Fruit fly (Drosophila melanogaster) whole organism, wandering third instar larva: Measurements from ENCODE around the gene cry.

Source experiments
- Abd-B ChIP-seq: fragments of >200 bp; optimal IDR thresholded peaks from 2 replicates; lab custom pipeline; 2017; ENCODE audit warnings: missing biosample characterization, missing genetic modification characterization
- CG32264 ChIP-seq: fragments of 200-800 bp; sonication (Bioruptor generic); optimal IDR thresholded peaks from 2 replicates; lab custom pipeline; 2016; ENCODE audit warnings: missing biosample characterization, missing genetic modification characterization
- CG9705 ChIP-seq: fragments of 200-800 bp; sonication (Bioruptor generic); optimal IDR thresholded peaks from 2 replicates; lab custom pipeline; 2018; ENCODE audit warnings: missing biosample characterization, mild to moderate bottlenecking, missing genetic modification characterization
- CrebA ChIP-seq: fragments of 200-800 bp; sonication (Bioruptor generic); optimal IDR thresholded peaks from 2 replicates; lab custom pipeline; 2016; ENCODE audit warnings: missing biosample characterization, mild to moderate bottlenecking, missing genetic modification characterization, borderline replicate concordance
- Dfd ChIP-seq: fragments of >200 bp; optimal IDR thresholded peaks from 2 replicates; lab custom pipeline; 2017; ENCODE audit warnings: missing biosample characterization, missing genetic modification characterization
- Dif ChIP-seq: fragments of 200-275, 200-300 bp; sonication (Bioruptor generic); optimal IDR thresholded peaks from 2 replicates; lab custom pipeline; 2018; ENCODE audit warnings: missing biosample characterization, missing genetic modification characterization; ENCODE audit not compliant: partially characterized antibody
- GATAd ChIP-seq: sonication (Bioruptor generic); optimal IDR thresholded peaks from 2 replicates; lab custom pipeline; 2016; ENCODE audit warnings: missing biosample characterization, missing genetic modification characterization
- HLH106 ChIP-seq: fragments of 200-800 bp; optimal IDR thresholded peaks from 3 replicates; lab custom pipeline; 2019; ENCODE audit warnings: missing biosample characterization, mild to moderate bottlenecking, missing genetic modification characterization, moderate library complexity
- Hnf4 ChIP-seq: fragments of 200-800 bp; sonication (Bioruptor generic); optimal IDR thresholded peaks from 2 replicates; lab custom pipeline; 2016; ENCODE audit warnings: missing biosample characterization, mild to moderate bottlenecking, missing genetic modification characterization
- Hr78 ChIP-seq: fragments of >200 bp; optimal IDR thresholded peaks from 2 replicates; lab custom pipeline; 2017; ENCODE audit warnings: missing biosample characterization, missing genetic modification characterization
- Hr83 ChIP-seq: fragments of 200-300 bp; sonication (Bioruptor generic); optimal IDR thresholded peaks from 2 replicates; lab custom pipeline; 2016; ENCODE audit warnings: missing biosample characterization, mild to moderate bottlenecking, missing genetic modification characterization, moderate library complexity; ENCODE audit not compliant: poor library complexity, severe bottlenecking
- Jra ChIP-seq: sonication (Bioruptor generic); optimal IDR thresholded peaks from 2 replicates; lab custom pipeline; 2016; ENCODE audit warnings: missing biosample characterization, missing genetic modification characterization
- Mio ChIP-seq: sonication (Bioruptor generic); optimal IDR thresholded peaks from 2 replicates; lab custom pipeline; 2016; ENCODE audit warnings: missing biosample characterization, missing genetic modification characterization
- Myc ChIP-seq: fragments of >200 bp; optimal IDR thresholded peaks from 2 replicates; lab custom pipeline; 2017
- N ChIP-seq: fragments of >200 bp; optimal IDR thresholded peaks from 2 replicates; lab custom pipeline; 2018; ENCODE audit warnings: missing biosample characterization, missing external identifiers, missing genetic modification characterization
- OdsH ChIP-seq: fragments of 200-800 bp; sonication (Bioruptor generic); optimal IDR thresholded peaks from 2 replicates; lab custom pipeline; 2016; ENCODE audit warnings: missing biosample characterization, mild to moderate bottlenecking, missing genetic modification characterization
- Rel ChIP-seq, 2 experiments: fragments of 200-800 bp; sonication (Bioruptor generic) in 1 of 2; optimal IDR thresholded peaks; 2 replicates in 1 of 2; 3 replicates in 1 of 2; lab custom pipeline; 2016 to 2019; ENCODE audit warnings: mild to moderate bottlenecking in 2 of 2, missing biosample characterization in 2 of 2, missing genetic modification characterization in 2 of 2, moderate library complexity in 1 of 2
- Sp1 ChIP-seq: fragments of 200-800 bp; sonication (Bioruptor generic); optimal IDR thresholded peaks from 3 replicates; lab custom pipeline; 2019; ENCODE audit warnings: missing biosample characterization, mild to moderate bottlenecking, missing genetic modification characterization, moderate library complexity
- Vsx2 ChIP-seq: fragments of 200-300, 225-300 bp; sonication (Bioruptor generic); optimal IDR thresholded peaks from 2 replicates; lab custom pipeline; 2018; ENCODE audit warnings: missing biosample characterization, missing genetic modification characterization; ENCODE audit not compliant: partially characterized antibody
- br ChIP-seq: fragments of 200-800 bp; sonication (Bioruptor generic); optimal IDR thresholded peaks from 2 replicates; lab custom pipeline; 2016; ENCODE audit warnings: missing biosample characterization, missing genetic modification characterization
- brk ChIP-seq: fragments of 200-800 bp; sonication (Bioruptor generic); optimal IDR thresholded peaks from 2 replicates; lab custom pipeline; 2016; ENCODE audit warnings: missing biosample characterization, mild to moderate bottlenecking, missing genetic modification characterization
- dl ChIP-seq, 2 experiments: fragments of 175-275, 200-275 bp in 1 of 2; fragments of 200-275 bp in 1 of 2; sonication (Bioruptor generic); optimal IDR thresholded peaks; lab custom pipeline; 2018; ENCODE audit warnings: mild to moderate bottlenecking in 2 of 2, missing biosample characterization in 2 of 2, missing genetic modification characterization in 2 of 2, moderate library complexity in 2 of 2; ENCODE audit not compliant: partially characterized antibody in 2 of 2, insufficient read depth in 1 of 2
- dmrt93B ChIP-seq: fragments of 200-800 bp; sonication (Bioruptor generic); optimal IDR thresholded peaks from 2 replicates; lab custom pipeline; 2018; ENCODE audit warnings: missing biosample characterization, mild to moderate bottlenecking, missing genetic modification characterization
- dsf ChIP-seq: sonication (Bioruptor generic); optimal IDR thresholded peaks from 2 replicates; lab custom pipeline; 2016; ENCODE audit warnings: missing biosample characterization, missing genetic modification characterization, borderline replicate concordance
- ey ChIP-seq: fragments of 200-800 bp; sonication (Bioruptor generic); optimal IDR thresholded peaks from 2 replicates; lab custom pipeline; 2016; ENCODE audit warnings: missing biosample characterization, missing genetic modification characterization
- foxo ChIP-seq, 2 experiments: fragments of 200-800 bp; sonication (Bioruptor generic); optimal IDR thresholded peaks; 2 replicates in 1 of 2; 3 replicates in 1 of 2; lab custom pipeline; 2016 to 2017; ENCODE audit warnings: missing biosample characterization in 2 of 2, missing genetic modification characterization in 2 of 2
- fru ChIP-seq: fragments of 200-800 bp; sonication (Bioruptor generic); optimal IDR thresholded peaks from 3 replicates; lab custom pipeline; 2016; ENCODE audit warnings: missing biosample characterization, mild to moderate bottlenecking, missing genetic modification characterization
- h ChIP-seq: fragments of 200-800 bp; sonication (Bioruptor generic); optimal IDR thresholded peaks from 3 replicates; lab custom pipeline; 2016; ENCODE audit warnings: missing biosample characterization, mild to moderate bottlenecking, missing genetic modification characterization
- jim ChIP-seq: fragments of 175-275, 200-325 bp; sonication (Bioruptor generic); optimal IDR thresholded peaks from 2 replicates; lab custom pipeline; 2016; ENCODE audit warnings: missing biosample characterization, mild to moderate bottlenecking, missing genetic modification characterization
- lola ChIP-seq: fragments of >200 bp; optimal IDR thresholded peaks from 2 replicates; lab custom pipeline; 2017; ENCODE audit warnings: missing biosample characterization, missing genetic modification characterization
- pan ChIP-seq: fragments of >200 bp; optimal IDR thresholded peaks from 2 replicates; lab custom pipeline; 2017
- psq ChIP-seq: fragments of 200-800 bp; sonication (Bioruptor generic); optimal IDR thresholded peaks from 3 replicates; lab custom pipeline; 2017; ENCODE audit warnings: missing biosample characterization, mild to moderate bottlenecking, missing genetic modification characterization, moderate library complexity
- rgr ChIP-seq: fragments of 200-800 bp; sonication (Bioruptor generic); optimal IDR thresholded peaks from 3 replicates; lab custom pipeline; 2016; ENCODE audit warnings: missing biosample characterization, mild to moderate bottlenecking, missing genetic modification characterization
- sage ChIP-seq: fragments of 200-800 bp; sonication (Bioruptor generic); optimal IDR thresholded peaks from 2 replicates; lab custom pipeline; 2016; ENCODE audit warnings: missing biosample characterization, mild to moderate bottlenecking, missing genetic modification characterization
- sv ChIP-seq: fragments of 200-800 bp; sonication (Bioruptor generic); optimal IDR thresholded peaks from 3 replicates; lab custom pipeline; 2016; ENCODE audit warnings: missing biosample characterization, missing genetic modification characterization
- tai ChIP-seq: sonication (Bioruptor generic); optimal IDR thresholded peaks from 2 replicates; lab custom pipeline; 2016; ENCODE audit warnings: missing biosample characterization, missing genetic modification characterization
- usp ChIP-seq: fragments of >200 bp; optimal IDR thresholded peaks from 2 replicates; lab custom pipeline; 2017; ENCODE audit warnings: missing biosample characterization, missing genetic modification characterization
- woc ChIP-seq: sonication (Bioruptor generic); optimal IDR thresholded peaks from 2 replicates; lab custom pipeline; 2016; ENCODE audit warnings: missing biosample characterization, mild to moderate bottlenecking, missing genetic modification characterization

Gene cry

dm6 chr3R:19164873-19165456, 47.0 kb upstream of the cry start:
- TF ChIP-seq foxo (GFP tag; optimal IDR thresholded peaks at IDR 0.05; lab: Kevin White, UChicago) (peak in 1 of 2 experiments; percentile 33), Hr78 (GFP tag; lab: Kevin White, UChicago) (no peak), CG32264 (GFP tag; lab: Kevin White, UChicago) (peak; percentile 55), h (GFP tag; lab: Kevin White, UChicago) (peak; percentile 23), sage (GFP tag; lab: Kevin White, UChicago) (peak; percentile 26), dmrt93B (peak; percentile 5), ey (GFP tag; lab: Kevin White, UChicago) (no peak), HLH106 (tag; lab: Kevin White, UChicago) (peak; percentile 30), brk (no peak), OdsH (peak; percentile 10), woc (GFP tag; lab: Kevin White, UChicago) (peak; percentile 33), rgr (GFP tag; lab: Kevin White, UChicago) (peak; percentile 35), fru (GFP tag; lab: Kevin White, UChicago) (peak; percentile 5)
- TF ChIP-seq, all 38 proteins: peak for 10

- TF ChIP-seq Abd-B (GFP tag; lab: Kevin White, UChicago) (no peak), pan (no peak), dsf (GFP tag; lab: Kevin White, UChicago) (no peak), br (no peak), Dif (peak; percentile 93), Sp1 (GFP tag; lab: Kevin White, UChicago) (peak; percentile 66), woc (GFP tag; lab: Kevin White, UChicago) (no peak), sage (GFP tag; lab: Kevin White, UChicago) (peak; percentile 59), Rel (GFP tag; optimal IDR thresholded peaks at IDR 0.05; lab: Kevin White, UChicago) (peak; percentile 58), Rel (tag; optimal IDR thresholded peaks at IDR 0.05; lab: Kevin White, UChicago) (peak; percentile 37), HLH106 (tag; lab: Kevin White, UChicago) (no peak), Dfd (GFP tag; lab: Kevin White, UChicago) (no peak), lola (GFP tag; lab: Kevin White, UChicago) (no peak), GATAd (GFP tag; lab: Kevin White, UChicago) (no peak), rgr (GFP tag; lab: Kevin White, UChicago) (no peak), CrebA (GFP tag; lab: Kevin White, UChicago) (peak; percentile 80), foxo (GFP tag; optimal IDR thresholded peaks at IDR 0.05; lab: Kevin White, UChicago) (peak in 1 of 2 experiments; percentile 53), ey (GFP tag; lab: Kevin White, UChicago) (no peak), Mio (GFP tag; lab: Kevin White, UChicago) (no peak), usp (no peak), h (GFP tag; lab: Kevin White, UChicago) (no peak), Hr78 (GFP tag; lab: Kevin White, UChicago) (no peak), tai (no peak), OdsH (no peak), CG9705 (GFP tag; lab: Kevin White, UChicago) (no peak), fru (GFP tag; lab: Kevin White, UChicago) (no peak), jim (peak; percentile 1), sv (GFP tag; lab: Kevin White, UChicago) (no peak), Hr83 (GFP tag; lab: Kevin White, UChicago) (no peak), CG32264 (GFP tag; lab: Kevin White, UChicago) (peak; percentile 34), Vsx2 (peak; percentile 78), dl (GFP tag; optimal IDR thresholded peaks at IDR 0.05; lab: Kevin White, UChicago; ENCODE audit: insufficient read depth in 1 of 2, partially characterized antibody in 2 of 2) (peak; percentile 84 to 90), Hnf4 (GFP tag; lab: Kevin White, UChicago) (no peak), Jra (no peak), Myc (no peak), N (GFP tag; lab: Kevin White, UChicago) (no peak), brk (no peak), dmrt93B (no peak), psq (peak; percentile 80)
Observed at dm6 chr3R:19165620-19166055, 46.3 kb upstream of the cry start.
